Fruit fly (Drosophila melanogaster) whole organism, embryonic: ENCODE measurements around the gene CG33258.

Experiments
- Bgb ChIP-seq: fragments of 200-800 bp; sonication (Bioruptor generic); IDR thresholded peaks from 2 replicates; pipeline ENCODE4 v1.3.6; 2022; ENCODE audit warnings: missing biosample characterization, missing genetic modification characterization; ENCODE audit not compliant: partially characterized antibody
- CG10565 ChIP-seq: fragments of 200-800 bp; sonication (Bioruptor generic); optimal IDR thresholded peaks from 3 replicates; lab custom pipeline; 2016; ENCODE audit warnings: missing biosample characterization, mild to moderate bottlenecking, missing genetic modification characterization
- CG11456 ChIP-seq: fragments of 200-800 bp; sonication (Bioruptor generic); IDR thresholded peaks from 3 replicates; pipeline ENCODE4 v1.3.6; 2022; ENCODE audit warnings: missing biosample characterization, missing genetic modification characterization
- CG4730 ChIP-seq: fragments of 200-800 bp; sonication (Bioruptor generic); IDR thresholded peaks from 2 replicates; pipeline ENCODE4 v1.3.6; 2022; ENCODE audit warnings: missing biosample characterization, missing genetic modification characterization
- CG9932 ChIP-seq: fragments of 200-800 bp; sonication (Bioruptor generic); IDR thresholded peaks from 2 replicates; pipeline ENCODE4 v1.3.6; 2022; ENCODE audit warnings: missing biosample characterization, missing genetic modification characterization
- Jarid2 ChIP-seq: fragments of 200-800 bp; sonication (Bioruptor generic); optimal IDR thresholded peaks from 3 replicates; lab custom pipeline; 2017; ENCODE audit warnings: mild to moderate bottlenecking, missing biosample characterization, missing genetic modification reagents, missing genetic modification characterization
- Mrtf ChIP-seq: fragments of 200-800 bp; sonication (Bioruptor generic); IDR thresholded peaks from 3 replicates; pipeline ENCODE4 v1.3.6; 2022; ENCODE audit warnings: missing biosample characterization, missing genetic modification characterization
- al ChIP-seq: fragments of 200-800 bp; sonication (Bioruptor generic); IDR thresholded peaks from 2 replicates; pipeline ENCODE4 v1.3.6; 2022; ENCODE audit warnings: missing biosample characterization, missing genetic modification characterization
- ash1 ChIP-seq: fragments of 200-800 bp; sonication (Bioruptor generic); optimal IDR thresholded peaks from 2 replicates; lab custom pipeline; 2018; ENCODE audit warnings: missing biosample characterization, mild to moderate bottlenecking, missing genetic modification characterization
- croc ChIP-seq: fragments of 200-800 bp; sonication (Bioruptor generic); conservative IDR thresholded peaks from 3 replicates; pipeline ENCODE4 v1.3.6; 2022; ENCODE audit warnings: missing biosample characterization, missing genetic modification characterization
- klu ChIP-seq: fragments of 200-800 bp; sonication (Bioruptor generic); IDR thresholded peaks from 2 replicates; pipeline ENCODE4 v1.3.6; 2022; ENCODE audit warnings: missing biosample characterization, missing genetic modification characterization
- lov ChIP-seq, 2 experiments: fragments of 200-800 bp in 1 of 2; fragments of >200 bp in 1 of 2; sonication (Bioruptor generic) in 1 of 2; IDR thresholded peaks in 1 of 2; optimal IDR thresholded peaks in 1 of 2; 2 replicates in 1 of 2; 3 replicates in 1 of 2; pipeline versions ENCODE4 v1.3.6 to Lab custom; 2017 to 2022; ENCODE audit warnings: missing biosample characterization in 1 of 2, missing genetic modification characterization in 1 of 2
- phol ChIP-seq: fragments of 200-800 bp; sonication (Bioruptor generic); optimal IDR thresholded peaks from 3 replicates; lab custom pipeline; 2018; ENCODE audit warnings: missing biosample characterization, mild to moderate bottlenecking, missing genetic modification characterization, moderate library complexity
- sob ChIP-seq: fragments of 200-800 bp; sonication (Bioruptor generic); IDR thresholded peaks from 2 replicates; pipeline ENCODE4 v1.3.6; 2022; ENCODE audit warnings: missing biosample characterization, missing genetic modification characterization

- TF ChIP-seq Jarid2 (GFP tag; lab: Kevin White, UChicago) (no peak), lov (optimal IDR thresholded peaks at IDR 0.05; lab: Kevin White, UChicago) (no peak), lov (GFP tag; IDR thresholded peaks at IDR 0.05; lab: Robert Waterston, UW) (no peak), Mrtf (no peak), ash1 (GFP tag; lab: Kevin White, UChicago) (no peak), phol (no peak), CG10565 (GFP tag; lab: Kevin White, UChicago) (no peak), croc (GFP tag; lab: Robert Waterston, UW) (no peak), CG9932 (GFP tag; lab: Robert Waterston, UW) (no peak), Bgb (GFP tag; lab: Robert Waterston, UW) (no peak), al (GFP tag; lab: Robert Waterston, UW) (no peak), CG4730 (GFP tag; lab: Robert Waterston, UW) (no peak), CG11456 (no peak), klu (GFP tag; lab: Robert Waterston, UW) (no peak), sob (GFP tag; lab: Robert Waterston, UW) (no peak)
These were observed 49.1 kb upstream of the CG33258 start, which contains the start of the genes CG42717 and CG42716 for dm6 chr3L:16033090-16033828.
